Worm (Caenorhabditis elegans) whole organism, young adult: ENCODE measurements around the gene C17G10.13.

ENCODE experiments used
- B0336.3 ChIP-seq: fragments of 200-800 bp; sonication (Bioruptor generic); IDR thresholded peaks from 2 replicates; pipeline ENCODE4 v1.3.6; 2022; ENCODE audit warnings: missing genetic modification characterization, missing compliant biosample characterization
- F37B4.10 ChIP-seq: fragments of 200-800 bp; sonication (Bioruptor generic); IDR thresholded peaks from 2 replicates; pipeline ENCODE4 v1.3.6; 2022; ENCODE audit warnings: missing genetic modification characterization, missing compliant biosample characterization
- ama-1 ChIP-seq, 3 experiments: fragments of 150-350 bp in 1 of 3; sonication (generic microtip) in 2 of 3; optimal IDR thresholded peaks; 2 replicates each; lab custom pipeline; 2014 to 2018; ENCODE audit warnings: missing biosample characterization in 2 of 3, missing genetic modification characterization in 2 of 3, missing genetic modification reagents in 2 of 3
- hsf-1 ChIP-seq: fragments of 200-800 bp; sonication (Bioruptor generic); IDR thresholded peaks from 2 replicates; pipeline ENCODE4 v1.3.6; 2022; ENCODE audit warnings: missing genetic modification reagents, missing genetic modification characterization, missing compliant biosample characterization
- lin-26 ChIP-seq: fragments of 200-800 bp; sonication (Bioruptor generic); IDR thresholded peaks from 2 replicates; pipeline ENCODE4 v1.3.6; 2022; ENCODE audit warnings: missing genetic modification reagents, missing genetic modification characterization, missing compliant biosample characterization
- lsy-27 ChIP-seq: sonication (generic microtip); optimal IDR thresholded peaks from 2 replicates; lab custom pipeline; 2017; ENCODE audit warnings: missing genetic modification characterization, mild to moderate bottlenecking, missing compliant biosample characterization, antibody characterized with exemption, missing genotype, borderline replicate concordance; ENCODE audit not compliant: insufficient read depth
- mxl-1 ChIP-seq: sonication (generic microtip); optimal IDR thresholded peaks from 2 replicates; lab custom pipeline; 2016; ENCODE audit warnings: missing genetic modification characterization, missing compliant biosample characterization
- nfya-1 ChIP-seq: sonication (generic microtip); optimal IDR thresholded peaks from 2 replicates; lab custom pipeline; 2017; ENCODE audit warnings: antibody characterized with exemption, missing compliant biosample characterization, missing genetic modification characterization, borderline replicate concordance; ENCODE audit not compliant: insufficient read depth
- snpc-1.3 ChIP-seq: sonication (generic microtip); optimal IDR thresholded peaks from 2 replicates; lab custom pipeline; 2017; ENCODE audit warnings: missing genetic modification characterization, mild to moderate bottlenecking, missing compliant biosample characterization, antibody characterized with exemption, moderate library complexity, missing genotype, missing genetic modification reagents; ENCODE audit not compliant: insufficient read depth
- zim-3 ChIP-seq: sonication (generic microtip); optimal IDR thresholded peaks from 2 replicates; lab custom pipeline; 2017; ENCODE audit warnings: mild to moderate bottlenecking, missing genetic modification characterization, moderate library complexity, missing compliant biosample characterization
- ztf-25 ChIP-seq: fragments of 200-800 bp; sonication (Bioruptor generic); IDR thresholded peaks from 2 replicates; pipeline ENCODE4 v1.3.6; 2022; ENCODE audit warnings: missing genetic modification reagents, missing genetic modification characterization, missing compliant biosample characterization

ce11 chrII:5594210-5594764 is 4.7 kb upstream of the C17G10.13 start, which contains the start of gene ttc-4:
- TF ChIP-seq hsf-1 (GFP tag; lab: Robert Waterston, UW) (no peak), zim-3 (tag; lab: Kevin White, UChicago) (no peak), mxl-1 (tag; lab: Kevin White, UChicago) (no peak), nfya-1 (no peak), ztf-25 (no peak), lin-26 (GFP tag; lab: Robert Waterston, UW) (no peak), F37B4.10 (GFP tag; lab: Robert Waterston, UW) (no peak), ama-1 (optimal IDR thresholded peaks at IDR 0.05; lab: Kevin White, UChicago) (no peak), ama-1 (GFP tag; optimal IDR thresholded peaks at IDR 0.05; lab: Kevin White, UChicago) (no peak), snpc-1.3 (no peak), B0336.3 (GFP tag; lab: Robert Waterston, UW) (no peak), lsy-27 (tag; lab: Kevin White, UChicago) (no peak)
